Worm (Caenorhabditis elegans): Measurements from ENCODE around the gene mec-14.
A peak's percentile ranks its signal among the peaks of the same experiment; 100 is the strongest.

Gene mec-14

ce11 chrIII:7207903-7208497, 15.2 kb upstream of the mec-14 start, which contains the start of gene rpl-6:
rpl-6 (plus strand) TSS chrIII:7208447.
- peak; percentile 85 for TF ChIP-seq nhr-20 (tag; optimal IDR thresholded peaks at IDR 0.05)
- peak; percentile 46 for TF ChIP-seq F16B12.6 (tag; optimal IDR thresholded peaks at IDR 0.05)
- TF ChIP-seq unc-130 (tag; optimal IDR thresholded peaks at IDR 0.05) = peak; percentile 95
- TF ChIP-seq nhr-19 (GFP tag; conservative IDR thresholded peaks at IDR 0.05) = peak; percentile 91
- peak; percentile 93 for TF ChIP-seq nhr-71 (tag; optimal IDR thresholded peaks at IDR 0.05)
- peak; percentile 82 for TF ChIP-seq ztf-4 (tag; optimal IDR thresholded peaks at IDR 0.05)
- peak; percentile 69 for TF ChIP-seq egl-13 (tag; optimal IDR thresholded peaks at IDR 0.05)
- TF ChIP-seq ztf-11 (tag; optimal IDR thresholded peaks at IDR 0.05) = peak in 1 of 2 experiments; percentile 66
- peak; percentile 77 for TF ChIP-seq fkh-10 (GFP tag; optimal IDR thresholded peaks at IDR 0.05)
- no peak for TF ChIP-seq nhr-12 (tag; optimal IDR thresholded peaks at IDR 0.05)
- TF ChIP-seq fkh-4 (tag; optimal IDR thresholded peaks at IDR 0.05; ENCODE audit: borderline replicate concordance) = no peak
- peak; percentile 90 for TF ChIP-seq nhr-47 (tag; optimal IDR thresholded peaks at IDR 0.05)
- TF ChIP-seq hlh-17 (GFP tag; optimal IDR thresholded peaks at IDR 0.05; ENCODE audit: borderline replicate concordance) = no peak
- TF ChIP-seq vab-15 (tag; optimal IDR thresholded peaks at IDR 0.05) = no peak
- peak; percentile 88 for TF ChIP-seq nhr-11 (tag; optimal IDR thresholded peaks at IDR 0.05)
- TF ChIP-seq elt-2 (tag; optimal IDR thresholded peaks at IDR 0.05) = peak; percentile 57
- TF ChIP-seq sup-37 (GFP tag; optimal IDR thresholded peaks at IDR 0.05) = no peak
- TF ChIP-seq mep-1 (tag; optimal IDR thresholded peaks at IDR 0.05) = peak; percentile 91
- TF ChIP-seq nhr-77 (tag; optimal IDR thresholded peaks at IDR 0.05) = peak; percentile 83
- peak; percentile 90 for TF ChIP-seq lin-14 (GFP tag; optimal IDR thresholded peaks at IDR 0.05)
- TF ChIP-seq ceh-90 (tag; optimal IDR thresholded peaks at IDR 0.05) = peak; percentile 33
- TF ChIP-seq mab-9 (GFP tag; IDR thresholded peaks at IDR 0.05) = no peak
- TF ChIP-seq efl-1 (optimal IDR thresholded peaks at IDR 0.05) = peak; percentile 91 to 94
- TF ChIP-seq efl-1 (GFP tag; optimal IDR thresholded peaks at IDR 0.05 in 1 of 2) = peak; percentile 81 to 98
- TF ChIP-seq C34B4.2 (tag; optimal IDR thresholded peaks at IDR 0.05) = no peak
- peak in 1 of 2 experiments; percentile 77 for TF ChIP-seq mdl-1 (tag; optimal IDR thresholded peaks at IDR 0.05)
- no peak for TF ChIP-seq sptf-1 (tag; optimal IDR thresholded peaks at IDR 0.05)
- TF ChIP-seq elt-3 (tag; optimal IDR thresholded peaks at IDR 0.05) = peak in 5 of 6 experiments; percentile 14 to 98 (median 73)
- TF ChIP-seq ceh-88 (GFP tag; IDR thresholded peaks at IDR 0.05) = peak; percentile 68
- TF ChIP-seq nhr-28 (tag; optimal IDR thresholded peaks at IDR 0.05) = no peak
- peak; percentile 62 for TF ChIP-seq pax-3 (tag; optimal IDR thresholded peaks at IDR 0.05)
- peak; percentile 80 for TF ChIP-seq blmp-1 (tag; optimal IDR thresholded peaks at IDR 0.05)
- peak; percentile 12 for TF ChIP-seq ceh-8 (GFP tag; optimal IDR thresholded peaks at IDR 0.05)
- TF ChIP-seq swsn-7 (tag; optimal IDR thresholded peaks at IDR 0.05) = peak; percentile 85
- no peak for TF ChIP-seq alr-1 (tag; optimal IDR thresholded peaks at IDR 0.05; ENCODE audit: borderline replicate concordance)
- TF ChIP-seq rnt-1 (tag; optimal IDR thresholded peaks at IDR 0.05) = peak; percentile 91
- peak; percentile 97 for TF ChIP-seq C16A3.4 (tag; optimal IDR thresholded peaks at IDR 0.05)
- TF ChIP-seq efl-3 (GFP tag; optimal IDR thresholded peaks at IDR 0.05) = no peak
- TF ChIP-seq pag-3 (tag; optimal IDR thresholded peaks at IDR 0.05; ENCODE audit: borderline replicate concordance, insufficient read depth) = no peak
- TF ChIP-seq ama-1 (optimal IDR thresholded peaks at IDR 0.05) = peak; percentile 55
- no peak for TF ChIP-seq ces-1 (GFP tag; optimal IDR thresholded peaks at IDR 0.05)
- peak; percentile 73 for TF ChIP-seq lin-39 (tag; optimal IDR thresholded peaks at IDR 0.05)
- peak; percentile 85 to 92 for TF ChIP-seq lin-35 (GFP tag; optimal IDR thresholded peaks at IDR 0.05)
- peak; percentile 80 for TF ChIP-seq grh-1 (GFP tag; IDR thresholded peaks at IDR 0.05)
- TF ChIP-seq lsy-2 (tag; optimal IDR thresholded peaks at IDR 0.05) = peak; percentile 99
- no peak for TF ChIP-seq hlh-4 (tag; optimal IDR thresholded peaks at IDR 0.05)
- TF ChIP-seq dpl-1 (GFP tag; optimal IDR thresholded peaks at IDR 0.05) = peak; percentile 81 to 86 (median 85)
- TF ChIP-seq Y116A8C.19 (tag; optimal IDR thresholded peaks at IDR 0.05; ENCODE audit: borderline replicate concordance) = no peak
- TF ChIP-seq snpc-4 (tag; optimal IDR thresholded peaks at IDR 0.05) = peak; percentile 57
- no peak for TF ChIP-seq mef-2 (tag; optimal IDR thresholded peaks at IDR 0.05)
- peak; percentile 77 for TF ChIP-seq C04F5.9 (tag; optimal IDR thresholded peaks at IDR 0.05)
- peak; percentile 86 for TF ChIP-seq tbx-2 (tag; optimal IDR thresholded peaks at IDR 0.05)
